Fruit fly (Drosophila melanogaster) whole organism, adult: ENCODE results near the gene CG2772.

Experiments
- CG11617 ChIP-seq: fragments of 200-800 bp; sonication (Bioruptor generic); optimal IDR thresholded peaks from 2 replicates; lab custom pipeline; 2017; ENCODE audit warnings: mild to moderate bottlenecking, missing biosample characterization, missing genetic modification reagents, missing genetic modification characterization
- CG12768 ChIP-seq: fragments of 200-800 bp; sonication (Bioruptor generic); optimal IDR thresholded peaks from 2 replicates; lab custom pipeline; 2017; ENCODE audit warnings: missing biosample characterization, missing genetic modification characterization, mild to moderate bottlenecking, moderate library complexity, missing genetic modification reagents
- CG14711 ChIP-seq: fragments of 200-800 bp; sonication (Bioruptor generic); optimal IDR thresholded peaks from 2 replicates; lab custom pipeline; 2018; ENCODE audit warnings: missing biosample characterization, mild to moderate bottlenecking, missing genetic modification characterization, moderate library complexity
- CG1620 ChIP-seq: fragments of 200-800 bp; sonication (Bioruptor generic); optimal IDR thresholded peaks from 2 replicates; lab custom pipeline; 2016; ENCODE audit warnings: missing biosample characterization, missing genetic modification characterization
- CG33017 ChIP-seq: fragments of 200-800 bp; sonication (Bioruptor generic); optimal IDR thresholded peaks from 2 replicates; lab custom pipeline; 2018; ENCODE audit warnings: missing biosample characterization, mild to moderate bottlenecking, missing genetic modification characterization, moderate library complexity
- CG5204 ChIP-seq: fragments of 200-800 bp; sonication (Bioruptor generic); optimal IDR thresholded peaks from 2 replicates; lab custom pipeline; 2016; ENCODE audit warnings: missing biosample characterization, missing genetic modification characterization
- CG7045 ChIP-seq: fragments of 200-800 bp; sonication (Bioruptor generic); optimal IDR thresholded peaks from 2 replicates; lab custom pipeline; 2017; ENCODE audit warnings: missing biosample characterization, mild to moderate bottlenecking, missing genetic modification characterization
- CG7101 ChIP-seq: fragments of 200-800 bp; sonication (Bioruptor generic); optimal IDR thresholded peaks from 2 replicates; lab custom pipeline; 2018; ENCODE audit warnings: missing biosample characterization, mild to moderate bottlenecking, missing genetic modification characterization, moderate library complexity
- Clk ChIP-seq: fragments of 200-800 bp; sonication (Bioruptor generic); optimal IDR thresholded peaks from 2 replicates; lab custom pipeline; 2017; ENCODE audit warnings: missing biosample characterization, missing genetic modification characterization
- Crg-1 ChIP-seq: fragments of 200-800 bp; sonication (Bioruptor generic); optimal IDR thresholded peaks from 2 replicates; lab custom pipeline; 2016; ENCODE audit warnings: missing biosample characterization, missing genetic modification characterization
- Hr96 ChIP-seq: fragments of 200-800 bp; sonication (Bioruptor generic); optimal IDR thresholded peaks from 2 replicates; lab custom pipeline; 2016; ENCODE audit warnings: missing biosample characterization, missing genetic modification characterization
- Mnt ChIP-seq: fragments of 200-800 bp; sonication (Bioruptor generic); optimal IDR thresholded peaks from 2 replicates; lab custom pipeline; 2016; ENCODE audit warnings: missing biosample characterization, mild to moderate bottlenecking, missing genetic modification characterization
- bab1 ChIP-seq: fragments of 200-800 bp; sonication (Bioruptor generic); optimal IDR thresholded peaks from 3 replicates; lab custom pipeline; 2019; ENCODE audit warnings: missing biosample characterization, mild to moderate bottlenecking, missing genetic modification characterization, moderate library complexity
- cic ChIP-seq: fragments of 200-800 bp; sonication (Bioruptor generic); optimal IDR thresholded peaks from 2 replicates; lab custom pipeline; 2017; ENCODE audit warnings: missing biosample characterization, mild to moderate bottlenecking, missing genetic modification characterization, moderate library complexity
- cnc ChIP-seq, 2 experiments: fragments of >200 bp; optimal IDR thresholded peaks; 2 replicates each; lab custom pipeline; 2017
- kay ChIP-seq: fragments of 200-800 bp; sonication (Bioruptor generic); peaks from one replicate; lab custom pipeline; 2016; ENCODE audit warnings: missing biosample characterization, missing genetic modification characterization, borderline replicate concordance
- ovo ChIP-seq: fragments of 200-800 bp; sonication (Bioruptor generic); optimal IDR thresholded peaks from 2 replicates; lab custom pipeline; 2016; ENCODE audit warnings: missing biosample characterization, missing genetic modification characterization
- pad ChIP-seq: fragments of 200-800 bp; sonication (Bioruptor generic); optimal IDR thresholded peaks from 3 replicates; lab custom pipeline; 2017; ENCODE audit warnings: missing biosample characterization, missing genetic modification characterization, mild to moderate bottlenecking, moderate library complexity, missing genetic modification reagents
- tj ChIP-seq: fragments of 200-800 bp; sonication (Bioruptor generic); optimal IDR thresholded peaks from 3 replicates; lab custom pipeline; 2017; ENCODE audit warnings: missing biosample characterization, mild to moderate bottlenecking, missing genetic modification characterization, moderate library complexity
- toe ChIP-seq: fragments of 200-800 bp; sonication (Bioruptor generic); optimal IDR thresholded peaks from 2 replicates; lab custom pipeline; 2016; ENCODE audit warnings: missing biosample characterization, missing genetic modification characterization

The CG2772 gene

dm6 chr2L:3437068-3437467 lies 8.7 kb upstream of the CG2772 start:
- no peak for TF ChIP-seq CG5204 (GFP tag; lab: Kevin White, UChicago)
- peak; percentile 25 for TF ChIP-seq CG33017 (tag; lab: Kevin White, UChicago)
- TF ChIP-seq CG14711 (tag; lab: Kevin White, UChicago) = peak; percentile 3

dm6 chr2L:3438078-3438477 lies 7.7 kb upstream of the CG2772 start:
- TF ChIP-seq Hr96 (GFP tag; lab: Kevin White, UChicago) (no peak), CG11617 (GFP tag; lab: Kevin White, UChicago) (no peak), bab1 (GFP tag; lab: Kevin White, UChicago) (no peak), CG5204 (GFP tag; lab: Kevin White, UChicago) (no peak), CG1620 (no peak), Clk (GFP tag; lab: Kevin White, UChicago) (no peak), toe (GFP tag; lab: Kevin White, UChicago) (no peak), Mnt (GFP tag; lab: Kevin White, UChicago) (no peak), ovo (no peak), pad (GFP tag; lab: Kevin White, UChicago) (no peak), cnc (optimal IDR thresholded peaks at IDR 0.05; lab: Kevin White, UChicago) (no peak), CG33017 (tag; lab: Kevin White, UChicago) (no peak), CG12768 (GFP tag; lab: Kevin White, UChicago) (no peak), CG7101 (tag; lab: Kevin White, UChicago) (no peak), cic (GFP tag; lab: Kevin White, UChicago) (no peak), tj (GFP tag; lab: Kevin White, UChicago) (no peak), kay (no peak)

dm6 chr2L:3439502-3439901 lies 6.3 kb upstream of the CG2772 start:
- no peak for TF ChIP-seq tj (GFP tag; lab: Kevin White, UChicago)

- TF ChIP-seq CG7101 (tag; lab: Kevin White, UChicago) = no peak
- TF ChIP-seq CG7045 = no peak
- TF ChIP-seq toe (GFP tag; lab: Kevin White, UChicago) = no peak
These were observed 5.5 kb upstream of the CG2772 start for dm6 chr2L:3440322-3440721.

dm6 chr2L:3441158-3441557 lies 4.6 kb upstream of the CG2772 start:
- TF ChIP-seq pad (GFP tag; lab: Kevin White, UChicago) (no peak), Mnt (GFP tag; lab: Kevin White, UChicago) (no peak), cic (GFP tag; lab: Kevin White, UChicago) (no peak), CG1620 (no peak), CG11617 (GFP tag; lab: Kevin White, UChicago) (no peak), CG7045 (no peak), CG33017 (tag; lab: Kevin White, UChicago) (no peak), CG12768 (GFP tag; lab: Kevin White, UChicago) (no peak), CG14711 (tag; lab: Kevin White, UChicago) (no peak), ovo (no peak), tj (GFP tag; lab: Kevin White, UChicago) (no peak), Clk (GFP tag; lab: Kevin White, UChicago) (no peak)

dm6 chr2L:3441673-3442072 lies 4.1 kb upstream of the CG2772 start:
- TF ChIP-seq kay = no peak
- no peak for TF ChIP-seq bab1 (GFP tag; lab: Kevin White, UChicago)
- no peak for TF ChIP-seq CG33017 (tag; lab: Kevin White, UChicago)
- no peak for TF ChIP-seq cic (GFP tag; lab: Kevin White, UChicago)
- TF ChIP-seq pad (GFP tag; lab: Kevin White, UChicago) = no peak
- TF ChIP-seq CG5204 (GFP tag; lab: Kevin White, UChicago) = no peak
- TF ChIP-seq CG14711 (tag; lab: Kevin White, UChicago) = no peak
- TF ChIP-seq CG7101 (tag; lab: Kevin White, UChicago) = no peak
- no peak for TF ChIP-seq cnc (optimal IDR thresholded peaks at IDR 0.05; lab: Kevin White, UChicago)
- no peak for TF ChIP-seq ovo
- TF ChIP-seq Crg-1 (GFP tag; lab: Kevin White, UChicago) = no peak

- TF ChIP-seq tj (GFP tag; lab: Kevin White, UChicago) (no peak), ovo (no peak), CG33017 (tag; lab: Kevin White, UChicago) (no peak), CG12768 (GFP tag; lab: Kevin White, UChicago) (no peak), kay (no peak), CG11617 (GFP tag; lab: Kevin White, UChicago) (no peak)
These were observed 1.0 kb upstream of the CG2772 start for dm6 chr2L:3444789-3445188.
